Fruit fly (Drosophila melanogaster) whole organism, embryonic: ENCODE results near the gene Tcs3.

ENCODE experiments used
- Atf-2 ChIP-seq: fragments of 200-800 bp; sonication (Bioruptor generic); optimal IDR thresholded peaks from 2 replicates; lab custom pipeline; 2016; ENCODE audit warnings: missing biosample characterization, missing genetic modification characterization
- Atf6 ChIP-seq: fragments of 200-800 bp; sonication (Bioruptor generic); IDR thresholded peaks from 2 replicates; pipeline ENCODE4 v1.3.6; 2022; ENCODE audit warnings: missing biosample characterization, missing genetic modification characterization
- Bdp1 ChIP-seq: fragments of 200-800 bp; sonication (Bioruptor generic); optimal IDR thresholded peaks from 3 replicates; lab custom pipeline; 2016; ENCODE audit warnings: missing biosample characterization, missing genetic modification characterization
- CG11247 ChIP-seq: fragments of 200-800 bp; sonication (Bioruptor generic); IDR thresholded peaks from 2 replicates; pipeline ENCODE4 v1.3.6; 2022; ENCODE audit warnings: missing biosample characterization, missing genetic modification characterization
- CG11456 ChIP-seq: fragments of 200-800 bp; sonication (Bioruptor generic); IDR thresholded peaks from 3 replicates; pipeline ENCODE4 v1.3.6; 2022; ENCODE audit warnings: missing biosample characterization, missing genetic modification characterization
- CG11560 ChIP-seq: fragments of 200-800 bp; sonication (Bioruptor generic); IDR thresholded peaks from 3 replicates; pipeline ENCODE4 v1.3.6; 2022; ENCODE audit warnings: missing biosample characterization, missing genetic modification characterization
- CG13775 ChIP-seq: fragments of 200-800 bp; sonication (Bioruptor generic); optimal IDR thresholded peaks from 3 replicates; lab custom pipeline; 2017; ENCODE audit warnings: missing biosample characterization, mild to moderate bottlenecking, missing genetic modification characterization
- CG13894 ChIP-seq: fragments of 200-800 bp; sonication (Bioruptor generic); optimal IDR thresholded peaks from 3 replicates; lab custom pipeline; 2018; ENCODE audit warnings: missing biosample characterization, mild to moderate bottlenecking, missing genetic modification characterization, moderate library complexity
- CG15514 ChIP-seq: fragments of 200-800 bp; sonication (Bioruptor generic); optimal IDR thresholded peaks from 3 replicates; lab custom pipeline; 2017; ENCODE audit warnings: missing biosample characterization, missing genetic modification characterization, mild to moderate bottlenecking, moderate library complexity, missing genetic modification reagents
- CG15601 ChIP-seq: fragments of 200-800 bp; sonication (Bioruptor generic); optimal IDR thresholded peaks from 3 replicates; lab custom pipeline; 2019; ENCODE audit warnings: missing biosample characterization, mild to moderate bottlenecking, missing genetic modification characterization, moderate library complexity
- CG17802 ChIP-seq: fragments of 200-800 bp; sonication (Bioruptor generic); optimal IDR thresholded peaks from 2 replicates; lab custom pipeline; 2018; ENCODE audit warnings: missing biosample characterization, mild to moderate bottlenecking, missing genetic modification characterization, moderate library complexity
- CG17912 ChIP-seq: fragments of 200-800 bp; sonication (Bioruptor generic); optimal IDR thresholded peaks from 2 replicates; lab custom pipeline; 2018; ENCODE audit warnings: missing biosample characterization, mild to moderate bottlenecking, missing genetic modification characterization
- CG2199 ChIP-seq: fragments of 200-800 bp; sonication (Bioruptor generic); IDR thresholded peaks from 3 replicates; pipeline ENCODE4 v1.3.6; 2022; ENCODE audit warnings: missing biosample characterization, missing genetic modification characterization
- CG2712 ChIP-seq: fragments of 200-800 bp; optimal IDR thresholded peaks from 3 replicates; lab custom pipeline; 2019; ENCODE audit warnings: missing biosample characterization, mild to moderate bottlenecking, missing genetic modification characterization, moderate library complexity
- CG3065 ChIP-seq: fragments of 200-800 bp; sonication (Bioruptor generic); optimal IDR thresholded peaks from 2 replicates; lab custom pipeline; 2016; ENCODE audit warnings: missing biosample characterization, missing genetic modification characterization
- CG4707 ChIP-seq: fragments of 200-800 bp; sonication (Bioruptor generic); optimal IDR thresholded peaks from 2 replicates; lab custom pipeline; 2018; ENCODE audit warnings: missing biosample characterization, mild to moderate bottlenecking, missing genetic modification characterization, moderate library complexity
- CG6683 ChIP-seq: fragments of 200-800 bp; sonication (Bioruptor generic); optimal IDR thresholded peaks from 2 replicates; lab custom pipeline; 2017; ENCODE audit warnings: missing biosample characterization, mild to moderate bottlenecking, missing genetic modification characterization, missing genetic modification reagents
- CG6854 ChIP-seq: fragments of 200-800 bp; sonication (Bioruptor generic); optimal IDR thresholded peaks from 3 replicates; lab custom pipeline; 2017; ENCODE audit warnings: missing biosample characterization, mild to moderate bottlenecking, missing genetic modification characterization
- Camta ChIP-seq: fragments of 200-800 bp; sonication (Bioruptor generic); optimal IDR thresholded peaks from 2 replicates; lab custom pipeline; 2016; ENCODE audit warnings: missing biosample characterization, missing genetic modification characterization
- Gug ChIP-seq: fragments of 200-800 bp; sonication (Bioruptor generic); IDR thresholded peaks from 4 replicates; pipeline ENCODE4 v1.3.6; 2022; ENCODE audit warnings: missing biosample characterization, missing genetic modification characterization
- HLH54F ChIP-seq: fragments of 200-800 bp; sonication (Bioruptor generic); optimal IDR thresholded peaks from 3 replicates; lab custom pipeline; 2016; ENCODE audit warnings: missing biosample characterization, missing genetic modification characterization
- Hr51 ChIP-seq, 2 experiments: fragments of 200-800 bp; sonication (Bioruptor generic); optimal IDR thresholded peaks; 2 replicates in 1 of 2; 3 replicates in 1 of 2; lab custom pipeline; 2016 to 2018; ENCODE audit warnings: missing biosample characterization in 2 of 2, missing genetic modification characterization in 2 of 2, mild to moderate bottlenecking in 1 of 2, moderate library complexity in 1 of 2
- MTF-1 ChIP-seq: fragments of 200-800 bp; sonication (Bioruptor generic); optimal IDR thresholded peaks from 2 replicates; lab custom pipeline; 2018; ENCODE audit warnings: missing biosample characterization, mild to moderate bottlenecking, missing genetic modification characterization, borderline replicate concordance
- Mes4 ChIP-seq: fragments of 200-800 bp; sonication (Bioruptor generic); optimal IDR thresholded peaks from 2 replicates; lab custom pipeline; 2016; ENCODE audit warnings: missing biosample characterization, missing genetic modification characterization
- Ravus ChIP-seq: fragments of 200-800 bp; sonication (Bioruptor generic); IDR thresholded peaks from 2 replicates; pipeline ENCODE4 v1.3.6; 2022; ENCODE audit warnings: missing biosample characterization, missing genetic modification characterization
- ab ChIP-seq: fragments of 200-800 bp; sonication (Bioruptor generic); optimal IDR thresholded peaks from 2 replicates; lab custom pipeline; 2016; ENCODE audit warnings: missing biosample characterization, missing genetic modification characterization
- bbx ChIP-seq: fragments of 200-800 bp; sonication (Bioruptor generic); IDR thresholded peaks from 2 replicates; pipeline ENCODE4 v1.3.6; 2022; ENCODE audit warnings: missing biosample characterization, missing genetic modification characterization; ENCODE audit not compliant: partially characterized antibody
- br ChIP-seq: fragments of >200 bp; optimal IDR thresholded peaks from 2 replicates; lab custom pipeline; 2017
- chinmo ChIP-seq: fragments of 200-800 bp; sonication (Bioruptor generic); IDR thresholded peaks from 4 replicates; pipeline ENCODE4 v1.3.6; 2022; ENCODE audit warnings: missing biosample characterization, missing genetic modification characterization; ENCODE audit not compliant: partially characterized antibody
- esg ChIP-seq: fragments of 200-800 bp; sonication (Bioruptor generic); conservative IDR thresholded peaks from 2 replicates; pipeline ENCODE4 v1.3.6; 2022; ENCODE audit warnings: missing biosample characterization, missing genetic modification characterization
- exex ChIP-seq: fragments of 200-800 bp; sonication (Bioruptor generic); optimal IDR thresholded peaks from 4 replicates; lab custom pipeline; 2018; ENCODE audit warnings: missing biosample characterization, mild to moderate bottlenecking, missing genetic modification characterization, moderate library complexity
- ftz-f1 ChIP-seq: fragments of 200-800 bp; sonication (Bioruptor generic); optimal IDR thresholded peaks from 2 replicates; lab custom pipeline; 2016; ENCODE audit warnings: missing biosample characterization, missing genetic modification characterization
- klu ChIP-seq: fragments of 200-800 bp; sonication (Bioruptor generic); IDR thresholded peaks from 2 replicates; pipeline ENCODE4 v1.3.6; 2022; ENCODE audit warnings: missing biosample characterization, missing genetic modification characterization
- mirr ChIP-seq: fragments of 200-800 bp; sonication (Bioruptor generic); optimal IDR thresholded peaks from 3 replicates; lab custom pipeline; 2018; ENCODE audit warnings: missing biosample characterization, mild to moderate bottlenecking, missing genetic modification characterization
- nau ChIP-seq: fragments of 200-800 bp; sonication (Bioruptor generic); optimal IDR thresholded peaks from 3 replicates; lab custom pipeline; 2017; ENCODE audit warnings: missing biosample characterization, mild to moderate bottlenecking, missing genetic modification characterization, missing genetic modification reagents
- pzg ChIP-seq: fragments of 200-800 bp; sonication (Bioruptor generic); optimal IDR thresholded peaks from 3 replicates; lab custom pipeline; 2018; ENCODE audit warnings: missing biosample characterization, mild to moderate bottlenecking, missing genetic modification characterization, moderate library complexity
- repo ChIP-seq: fragments of 200-800 bp; sonication (Bioruptor generic); optimal IDR thresholded peaks from 2 replicates; lab custom pipeline; 2016; ENCODE audit warnings: missing biosample characterization, missing genetic modification characterization
- sc ChIP-seq, 3 experiments: fragments of >200 bp in 2 of 3; fragments of 200-800 bp in 1 of 3; sonication (Bioruptor generic) in 1 of 3; optimal IDR thresholded peaks; 2 replicates in 2 of 3; 3 replicates in 1 of 3; lab custom pipeline; 2017; ENCODE audit warnings: mild to moderate bottlenecking in 1 of 3, missing biosample characterization in 1 of 3, missing genetic modification characterization in 1 of 3, missing genetic modification reagents in 1 of 3
- sd ChIP-seq: fragments of 200-800 bp; sonication (Bioruptor generic); optimal IDR thresholded peaks from 3 replicates; lab custom pipeline; 2018; ENCODE audit warnings: missing biosample characterization, mild to moderate bottlenecking, missing genetic modification characterization, moderate library complexity
- sens ChIP-seq: fragments of 200-800 bp; sonication (Bioruptor generic); peaks from one replicate; lab custom pipeline; 2016; ENCODE audit warnings: missing biosample characterization, missing genetic modification characterization
- sob ChIP-seq: fragments of 200-800 bp; sonication (Bioruptor generic); IDR thresholded peaks from 2 replicates; pipeline ENCODE4 v1.3.6; 2022; ENCODE audit warnings: missing biosample characterization, missing genetic modification characterization
- tx ChIP-seq: fragments of 200-800 bp; sonication (Bioruptor generic); optimal IDR thresholded peaks from 2 replicates; lab custom pipeline; 2016; ENCODE audit warnings: missing biosample characterization, missing genetic modification characterization
- z ChIP-seq: fragments of 200-800 bp; sonication (Bioruptor generic); IDR thresholded peaks from 3 replicates; pipeline ENCODE4 v1.3.6; 2022; ENCODE audit warnings: missing biosample characterization, missing genetic modification characterization
- zen ChIP-seq: fragments of 200-800 bp; sonication (Bioruptor generic); optimal IDR thresholded peaks from 3 replicates; lab custom pipeline; 2018; ENCODE audit warnings: missing biosample characterization, mild to moderate bottlenecking, missing genetic modification characterization, moderate library complexity

Tcs3 gene

DNA sequence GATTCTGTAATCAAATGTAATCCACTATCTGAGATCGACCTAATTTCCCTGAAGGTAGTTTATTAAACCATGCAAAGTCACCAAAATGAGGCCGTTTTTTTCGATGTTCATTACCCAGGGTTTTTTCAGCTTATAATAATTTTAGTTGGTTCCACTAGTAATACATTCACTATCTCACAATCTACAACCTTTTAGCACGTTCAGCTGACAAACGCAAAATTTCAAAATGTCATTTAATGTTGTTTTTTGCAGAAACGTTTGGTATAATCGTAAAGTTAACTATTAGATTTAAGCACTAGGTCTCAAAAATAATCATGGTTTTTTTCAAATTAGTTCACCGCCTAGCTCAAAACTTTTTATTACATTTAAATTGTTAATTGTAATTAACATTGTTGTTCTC, 48.4 kb downstream of the Tcs3 start, which contains the start of gene CG44836:
Gene CG44836, minus strand, starts transcription at position 101 of the 400 bp plus-strand sequence.
- TF ChIP-seq CG4707 (GFP tag; lab: Kevin White, UChicago) (no peak), Bdp1 (GFP tag; lab: Kevin White, UChicago) (no peak), Hr51 (GFP tag; optimal IDR thresholded peaks at IDR 0.05; lab: Kevin White, UChicago) (no peak), ftz-f1 (GFP tag; lab: Kevin White, UChicago) (no peak), Camta (no peak), sc (optimal IDR thresholded peaks at IDR 0.05; lab: Kevin White, UChicago) (no peak), sc (GFP tag; optimal IDR thresholded peaks at IDR 0.05; lab: Kevin White, UChicago) (no peak), tx (GFP tag; lab: Kevin White, UChicago) (no peak), repo (GFP tag; lab: Kevin White, UChicago) (no peak), CG11456 (no peak), Atf6 (GFP tag; lab: Robert Waterston, UW) (no peak), z (GFP tag; lab: Robert Waterston, UW) (no peak), CG13894 (tag; lab: Kevin White, UChicago) (no peak), nau (no peak), MTF-1 (GFP tag; lab: Kevin White, UChicago) (no peak), CG2712 (no peak), klu (no peak), CG17912 (GFP tag; lab: Kevin White, UChicago) (no peak), HLH54F (no peak), sd (tag; lab: Kevin White, UChicago) (no peak), CG17802 (tag; lab: Kevin White, UChicago) (no peak)

DNA sequence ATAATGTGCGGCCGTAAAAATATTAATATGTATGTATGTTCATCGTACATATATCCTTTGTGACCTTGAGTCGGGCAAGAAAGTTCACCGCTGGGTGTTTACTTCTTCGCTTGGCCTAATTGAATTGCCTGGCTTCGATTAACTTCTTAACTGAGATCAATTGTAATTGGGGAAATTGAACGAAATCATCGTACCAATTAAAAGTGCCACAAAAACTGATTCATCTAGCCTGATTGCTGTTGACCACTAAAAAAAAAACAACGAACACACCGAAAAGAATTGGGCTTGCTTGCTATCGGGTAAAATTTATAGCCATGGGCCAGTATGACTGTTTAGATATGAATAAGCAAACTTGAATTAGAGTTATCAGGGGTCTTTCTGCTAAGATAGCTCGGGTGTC, 50.5 kb downstream of the Tcs3 start:
- TF ChIP-seq Ravus (no peak), CG6854 (no peak), Mes4 (GFP tag; lab: Kevin White, UChicago) (no peak), exex (tag; lab: Kevin White, UChicago) (peak; percentile 49), CG3065 (no peak), br (no peak), chinmo (no peak), CG15601 (tag; lab: Kevin White, UChicago) (no peak), bbx (peak; percentile 39; the same call in 1 of the 2 replicates), CG11560 (tag; lab: Robert Waterston, UW) (no peak), CG13775 (GFP tag; lab: Kevin White, UChicago) (no peak), sob (GFP tag; lab: Robert Waterston, UW) (peak; percentile 15; the same call in 1 of the 2 replicates), Atf-2 (GFP tag; lab: Kevin White, UChicago) (no peak), CG15514 (GFP tag; lab: Kevin White, UChicago) (peak; percentile 9), CG6683 (GFP tag; lab: Kevin White, UChicago) (no peak), ab (GFP tag; lab: Kevin White, UChicago) (no peak), zen (tag; lab: Kevin White, UChicago) (no peak), Gug (GFP tag; lab: Robert Waterston, UW) (no peak), mirr (GFP tag; lab: Kevin White, UChicago) (peak; percentile 24), CG11247 (GFP tag; lab: Robert Waterston, UW) (no peak), pzg (GFP tag; lab: Kevin White, UChicago) (no peak), esg (GFP tag; lab: Robert Waterston, UW) (no peak), CG2199 (peak; percentile 77; the same call in 1 of the 3 replicates), sens (GFP tag; lab: Kevin White, UChicago) (peak; percentile 52)
